Worm (Caenorhabditis elegans): ENCODE measurements around the gene syd-2.

DNA sequence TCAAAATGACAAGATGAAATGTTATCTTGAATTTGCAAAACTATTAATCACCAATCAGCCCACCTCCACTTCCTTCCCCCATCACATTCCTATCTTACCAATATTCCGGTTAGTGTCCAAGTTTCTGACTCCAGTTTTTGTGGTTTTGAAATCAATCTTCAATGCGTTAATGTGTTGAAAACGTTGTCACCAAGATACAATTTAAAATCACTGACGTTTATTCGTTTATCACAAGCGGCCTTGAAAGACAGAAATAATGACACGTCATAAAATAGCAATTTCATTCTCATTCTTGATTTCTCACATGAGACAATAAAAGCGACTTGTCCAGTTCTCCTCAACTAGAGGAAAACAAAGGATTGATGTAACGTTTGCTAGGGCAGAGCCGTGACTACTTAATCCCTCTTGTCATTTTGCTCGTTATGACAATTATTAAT lies 44.7 kb upstream of the syd-2 start:
- TF ChIP-seq nhr-76 (tag; optimal IDR thresholded peaks at IDR 0.05) (no peak), bed-3 (GFP tag; optimal IDR thresholded peaks at IDR 0.05) (no peak), nhr-12 (tag; optimal IDR thresholded peaks at IDR 0.05) (no peak), pha-4 (tag; optimal IDR thresholded peaks at IDR 0.05) (no peak), lin-13 (tag; optimal IDR thresholded peaks at IDR 0.05) (no peak), snpc-4 (tag; optimal IDR thresholded peaks at IDR 0.05) (no peak), tbx-8 (GFP tag; optimal IDR thresholded peaks at IDR 0.05) (no peak), elt-3 (tag; optimal IDR thresholded peaks at IDR 0.05) (no peak)

All from whole organism, mixed stage, embryonic.